Worm (Caenorhabditis elegans) whole organism, mixed stage, embryonic: ENCODE data around the gene C26B9.7.

Experiments
- M03D4.4 ChIP-seq: sonication (generic microtip); optimal IDR thresholded peaks from 2 replicates; lab custom pipeline; 2017; ENCODE audit warnings: mild to moderate bottlenecking, missing genetic modification characterization, missing compliant biosample characterization
- bed-3 ChIP-seq: fragments of 200-800 bp; sonication (Bioruptor generic); optimal IDR thresholded peaks from 3 replicates; lab custom pipeline; 2018; ENCODE audit warnings: mild to moderate bottlenecking, missing genetic modification characterization, moderate library complexity, missing compliant biosample characterization
- blmp-1 ChIP-seq: fragments of 150-350 bp; optimal IDR thresholded peaks from 2 replicates; lab custom pipeline; 2014; ENCODE audit warnings: missing biosample characterization, missing genetic modification characterization
- ceh-39 ChIP-seq: fragments of 150-350 bp; optimal IDR thresholded peaks from 2 replicates; lab custom pipeline; 2014; ENCODE audit warnings: missing biosample characterization, missing genetic modification characterization
- ceh-43 ChIP-seq: fragments of 200-800 bp; sonication (Bioruptor generic); optimal IDR thresholded peaks from 2 replicates; lab custom pipeline; 2018; ENCODE audit warnings: mild to moderate bottlenecking, missing genetic modification characterization, moderate library complexity, missing compliant biosample characterization
- ceh-83 ChIP-seq: fragments of 200-800 bp; sonication (Bioruptor generic); optimal IDR thresholded peaks from 2 replicates; lab custom pipeline; 2018; ENCODE audit warnings: mild to moderate bottlenecking, missing genetic modification characterization, missing compliant biosample characterization
- ces-1 ChIP-seq: fragments of 150-350 bp; optimal IDR thresholded peaks from 2 replicates; lab custom pipeline; 2014; ENCODE audit warnings: missing biosample characterization, missing genetic modification reagents, missing genetic modification characterization
- cnd-1 ChIP-seq: fragments of 200-800 bp; sonication (Bioruptor generic); optimal IDR thresholded peaks from 2 replicates; lab custom pipeline; 2018; ENCODE audit warnings: mild to moderate bottlenecking, missing genetic modification characterization, missing compliant biosample characterization
- drap-1 ChIP-seq: fragments of 200-800 bp; sonication (Bioruptor generic); optimal IDR thresholded peaks from 3 replicates; lab custom pipeline; 2018; ENCODE audit warnings: mild to moderate bottlenecking, missing genetic modification characterization, missing compliant biosample characterization
- elt-1 ChIP-seq: sonication (generic microtip); optimal IDR thresholded peaks from 2 replicates; lab custom pipeline; 2017; ENCODE audit warnings: missing genetic modification characterization, mild to moderate bottlenecking, missing compliant biosample characterization, antibody characterized with exemption, moderate library complexity, borderline replicate concordance; ENCODE audit not compliant: insufficient read depth
- elt-3 ChIP-seq: fragments of 150-350 bp; optimal IDR thresholded peaks from 2 replicates; lab custom pipeline; 2014; ENCODE audit warnings: missing biosample characterization, missing genetic modification characterization
- flh-1 ChIP-seq: fragments of 200-800 bp; sonication (Bioruptor generic); optimal IDR thresholded peaks from 2 replicates; lab custom pipeline; 2018; ENCODE audit warnings: mild to moderate bottlenecking, missing genetic modification characterization, moderate library complexity, missing compliant biosample characterization
- ham-2 ChIP-seq: fragments of 200-800 bp; sonication (Bioruptor generic); optimal IDR thresholded peaks from 2 replicates; lab custom pipeline; 2018; ENCODE audit warnings: mild to moderate bottlenecking, missing genetic modification characterization, missing compliant biosample characterization
- hlh-1 ChIP-seq: fragments of 150-350 bp; optimal IDR thresholded peaks from 2 replicates; lab custom pipeline; 2014; ENCODE audit warnings: missing biosample characterization, missing genetic modification reagents, missing genetic modification characterization
- lin-13 ChIP-seq: fragments of 150-350 bp; optimal IDR thresholded peaks from 2 replicates; lab custom pipeline; 2014; ENCODE audit warnings: missing biosample characterization, missing genetic modification characterization
- lin-32 ChIP-seq: fragments of 200-800 bp; sonication (Bioruptor generic); optimal IDR thresholded peaks from 2 replicates; lab custom pipeline; 2018; ENCODE audit warnings: mild to moderate bottlenecking, missing genetic modification characterization, missing compliant biosample characterization
- lsy-2 ChIP-seq: fragments of 150-350 bp; optimal IDR thresholded peaks from 2 replicates; lab custom pipeline; 2014; ENCODE audit warnings: missing biosample characterization, missing genetic modification characterization
- mab-5 ChIP-seq: fragments of 150-350 bp; optimal IDR thresholded peaks from 2 replicates; lab custom pipeline; 2014; ENCODE audit warnings: missing biosample characterization, missing genetic modification characterization
- mep-1 ChIP-seq: fragments of 150-350 bp; optimal IDR thresholded peaks from 2 replicates; lab custom pipeline; 2017; ENCODE audit warnings: missing biosample characterization, missing genetic modification reagents, missing genetic modification characterization, inconsistent platforms
- mls-2 ChIP-seq: sonication (generic microtip); optimal IDR thresholded peaks from 2 replicates; lab custom pipeline; 2016; ENCODE audit warnings: mild to moderate bottlenecking, missing genetic modification characterization, moderate library complexity, missing compliant biosample characterization
- nhr-12 ChIP-seq: fragments of 150-350 bp; optimal IDR thresholded peaks from 2 replicates; lab custom pipeline; 2014; ENCODE audit warnings: missing biosample characterization, missing genetic modification characterization
- nhr-2 ChIP-seq: fragments of 150-350 bp; optimal IDR thresholded peaks from 2 replicates; lab custom pipeline; 2014; ENCODE audit warnings: missing biosample characterization, missing genetic modification characterization
- nhr-237 ChIP-seq: fragments of 150-350 bp; optimal IDR thresholded peaks from 2 replicates; lab custom pipeline; 2014; ENCODE audit warnings: missing biosample characterization, missing genetic modification characterization
- nhr-28 ChIP-seq: fragments of 150-350 bp; optimal IDR thresholded peaks from 2 replicates; lab custom pipeline; 2014; ENCODE audit warnings: missing biosample characterization, missing genetic modification characterization
- nhr-76 ChIP-seq: sonication (generic microtip); optimal IDR thresholded peaks from 2 replicates; lab custom pipeline; 2017; ENCODE audit warnings: missing biosample characterization, missing genetic modification characterization
- pha-4 ChIP-seq: fragments of 150-350 bp; optimal IDR thresholded peaks from 2 replicates; lab custom pipeline; 2018; ENCODE audit warnings: missing biosample characterization, missing genetic modification reagents, missing genetic modification characterization
- sem-2 ChIP-seq: fragments of 200-800 bp; sonication (Bioruptor generic); optimal IDR thresholded peaks from 2 replicates; lab custom pipeline; 2018; ENCODE audit warnings: mild to moderate bottlenecking, missing genetic modification characterization, missing compliant biosample characterization
- snpc-4 ChIP-seq: fragments of 150-350 bp; optimal IDR thresholded peaks from 2 replicates; lab custom pipeline; 2014; ENCODE audit warnings: missing biosample characterization, missing genetic modification characterization
- sptf-1 ChIP-seq: sonication (generic microtip); optimal IDR thresholded peaks from 2 replicates; lab custom pipeline; 2017; ENCODE audit warnings: mild to moderate bottlenecking, missing genetic modification characterization, moderate library complexity, missing compliant biosample characterization
- tbx-8 ChIP-seq: fragments of 200-800 bp; sonication (Bioruptor generic); optimal IDR thresholded peaks from 2 replicates; lab custom pipeline; 2018; ENCODE audit warnings: mild to moderate bottlenecking, missing genetic modification characterization, moderate library complexity, missing compliant biosample characterization
- unc-120 ChIP-seq: sonication (generic microtip); optimal IDR thresholded peaks from 2 replicates; lab custom pipeline; 2017; ENCODE audit warnings: missing genetic modification characterization, missing compliant biosample characterization; ENCODE audit not compliant: poor library complexity, severe bottlenecking
- unc-39 ChIP-seq: fragments of 150-350 bp; optimal IDR thresholded peaks from 2 replicates; lab custom pipeline; 2014; ENCODE audit warnings: missing biosample characterization, missing genetic modification characterization
- unc-62 ChIP-seq: fragments of 150-350 bp; optimal IDR thresholded peaks from 2 replicates; lab custom pipeline; 2014; ENCODE audit warnings: missing biosample characterization, missing genetic modification reagents, missing genetic modification characterization
- zip-8 ChIP-seq: fragments of 150-350 bp; optimal IDR thresholded peaks from 2 replicates; lab custom pipeline; 2014; ENCODE audit warnings: missing biosample characterization, missing genetic modification characterization
- ztf-11 ChIP-seq: fragments of 150-350 bp; optimal IDR thresholded peaks from 2 replicates; lab custom pipeline; 2014; ENCODE audit warnings: missing biosample characterization, missing genetic modification characterization

C26B9.7 gene

DNA sequence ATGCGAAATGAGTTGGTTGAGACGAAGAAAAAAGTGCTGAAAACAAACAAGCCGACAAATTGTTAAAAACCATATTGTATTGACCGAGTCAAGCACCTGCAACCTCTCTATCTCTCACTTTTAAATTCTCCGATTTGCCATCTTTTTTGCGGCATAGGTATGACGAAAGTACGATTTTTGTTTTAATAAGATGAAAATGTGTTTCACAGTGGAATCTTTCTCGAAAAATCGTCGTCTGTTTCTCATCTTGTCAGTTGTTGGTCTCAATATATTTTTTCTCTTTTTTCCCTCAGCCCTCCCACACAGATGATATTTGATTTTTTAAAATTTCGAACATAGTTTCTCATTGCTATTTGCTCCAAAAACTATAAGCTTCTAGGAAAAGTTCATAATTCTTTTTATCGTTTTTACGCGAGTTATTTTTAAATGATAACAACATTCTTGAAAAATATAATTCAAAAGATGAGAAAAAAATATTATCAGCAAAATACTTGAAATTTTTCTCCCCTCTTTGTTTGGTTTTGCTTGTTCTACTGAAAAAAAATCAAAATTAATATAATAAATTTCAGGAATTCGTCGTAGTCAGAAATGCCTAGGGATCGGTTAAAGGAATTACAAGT is 6.5 kb downstream of the C26B9.7 start, which contains the start of gene syx-3:
Gene syx-3 (plus strand): TSS at position 570 of the 620 bp plus-strand sequence.
- TF ChIP-seq hlh-1 (tag; lab: Kevin White, UChicago) = no peak
- no peak for TF ChIP-seq nhr-12 (tag; lab: Kevin White, UChicago)
- no peak for TF ChIP-seq lsy-2 (tag; lab: Kevin White, UChicago)
- no peak for TF ChIP-seq flh-1 (GFP tag; lab: Kevin White, UChicago)
- TF ChIP-seq ceh-83 (GFP tag; lab: Kevin White, UChicago) = no peak
- TF ChIP-seq M03D4.4 = no peak
- no peak for TF ChIP-seq mls-2 (tag; lab: Kevin White, UChicago)
- no peak for TF ChIP-seq sptf-1
- TF ChIP-seq unc-39 = no peak
- TF ChIP-seq ceh-43 (GFP tag; lab: Kevin White, UChicago) = no peak
- TF ChIP-seq elt-1 = no peak
- no peak for TF ChIP-seq mab-5 (tag; lab: Kevin White, UChicago)

DNA sequence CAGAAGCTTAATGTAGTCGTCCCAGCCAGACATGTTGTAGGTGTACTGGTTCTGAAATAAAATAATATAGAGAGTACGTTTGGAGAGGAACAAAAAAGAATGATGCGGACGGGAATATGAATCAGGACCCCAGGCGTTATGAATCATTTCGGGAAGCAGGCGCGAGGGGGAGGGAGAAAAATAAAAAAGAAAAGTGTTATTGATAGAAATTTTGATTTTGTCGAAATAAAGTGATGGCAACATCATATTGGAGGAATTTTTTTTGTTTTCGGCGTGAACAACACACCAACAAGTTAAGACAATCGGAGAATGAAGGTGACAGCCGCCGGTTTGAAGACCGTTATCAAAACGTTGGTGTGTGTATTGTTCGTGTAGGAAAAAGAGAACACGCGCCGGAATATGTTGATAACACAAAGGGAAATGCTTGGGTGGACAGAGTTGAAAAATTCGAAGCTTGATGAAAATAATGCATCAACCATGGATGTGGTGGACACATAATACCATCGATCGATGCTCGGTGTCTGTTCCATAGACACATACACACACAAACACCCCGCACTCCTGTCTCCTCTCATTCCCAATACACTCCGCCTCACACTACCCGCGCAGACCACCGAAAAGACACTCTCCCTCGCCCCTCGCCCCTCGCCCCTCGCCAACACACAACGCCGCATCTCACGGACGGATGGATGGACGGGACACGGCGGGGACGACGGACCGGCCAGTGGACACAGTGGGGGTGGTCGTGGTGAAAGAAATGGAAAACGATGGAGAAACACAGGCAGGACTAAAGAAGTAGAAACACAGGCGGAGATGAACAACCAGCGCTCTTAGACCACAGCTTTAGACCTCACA is 12.1 kb downstream of the C26B9.7 start, which contains the start of gene pfn-2:
Gene pfn-2 (minus strand): TSS at position 51 of the 855 bp plus-strand sequence.
- TF ChIP-seq unc-39 (no peak), elt-1 (no peak), ztf-11 (no peak), nhr-28 (no peak), mls-2 (tag; lab: Kevin White, UChicago) (peak; percentile 75), tbx-8 (GFP tag; lab: Kevin White, UChicago) (no peak), lin-32 (GFP tag; lab: Kevin White, UChicago) (peak; percentile 33), unc-120 (tag; lab: Kevin White, UChicago) (no peak), ceh-39 (tag; lab: Kevin White, UChicago) (no peak), lsy-2 (tag; lab: Kevin White, UChicago) (no peak), zip-8 (no peak), M03D4.4 (peak; percentile 68), blmp-1 (tag; lab: Kevin White, UChicago) (no peak), ceh-83 (GFP tag; lab: Kevin White, UChicago) (no peak), unc-62 (GFP tag; lab: Kevin White, UChicago) (no peak), nhr-237 (tag; lab: Kevin White, UChicago) (no peak), nhr-76 (tag; lab: Kevin White, UChicago) (no peak), sem-2 (peak; percentile 42), ces-1 (GFP tag; lab: Kevin White, UChicago) (no peak), elt-3 (tag; lab: Kevin White, UChicago) (no peak), lin-13 (tag; lab: Kevin White, UChicago) (no peak), ham-2 (GFP tag; lab: Kevin White, UChicago) (peak; percentile 44), snpc-4 (tag; lab: Kevin White, UChicago) (no peak), nhr-2 (tag; lab: Kevin White, UChicago) (no peak), flh-1 (GFP tag; lab: Kevin White, UChicago) (no peak), hlh-1 (tag; lab: Kevin White, UChicago) (no peak), sptf-1 (peak; percentile 74), drap-1 (peak; percentile 18), nhr-12 (tag; lab: Kevin White, UChicago) (no peak), ceh-43 (GFP tag; lab: Kevin White, UChicago) (no peak), mab-5 (tag; lab: Kevin White, UChicago) (no peak), bed-3 (GFP tag; lab: Kevin White, UChicago) (no peak), pha-4 (tag; lab: Kevin White, UChicago) (no peak), cnd-1 (tag; lab: Kevin White, UChicago) (peak; percentile 57), mep-1 (tag; lab: Kevin White, UChicago) (no peak)

DNA sequence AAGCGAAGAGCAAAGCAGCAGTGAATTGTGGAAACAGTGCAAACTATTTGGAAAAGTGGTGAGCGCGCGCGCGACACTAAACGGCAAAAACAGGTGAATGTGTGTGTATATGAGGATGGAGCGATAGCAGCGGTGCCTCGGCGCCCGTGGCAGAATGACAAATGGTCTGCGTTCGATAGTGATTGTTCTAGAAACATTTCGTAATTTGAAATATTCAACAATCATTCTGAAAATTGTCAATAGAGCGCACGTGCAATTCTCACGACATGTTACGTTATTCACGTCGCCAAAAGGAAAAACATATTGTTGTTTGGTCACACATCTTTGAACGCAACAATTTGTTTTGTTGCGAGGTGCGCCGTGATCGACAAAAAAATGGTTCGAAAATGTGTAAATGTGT is 13.1 kb downstream of the C26B9.7 start:
- TF ChIP-seq unc-62 (GFP tag; lab: Kevin White, UChicago) (no peak), zip-8 (no peak), sem-2 (no peak), lin-32 (GFP tag; lab: Kevin White, UChicago) (no peak), nhr-2 (tag; lab: Kevin White, UChicago) (no peak), blmp-1 (tag; lab: Kevin White, UChicago) (no peak), ztf-11 (no peak)
